Worm (Caenorhabditis elegans): ENCODE results near the gene pfas-1.
A peak's percentile ranks its signal among the peaks of the same experiment; 100 is the strongest.

- no peak for TF ChIP-seq snpc-4 (tag; optimal IDR thresholded peaks at IDR 0.05)
- TF ChIP-seq mab-5 (tag; optimal IDR thresholded peaks at IDR 0.05) = no peak
- TF ChIP-seq tbx-8 (GFP tag; optimal IDR thresholded peaks at IDR 0.05) = no peak
- no peak for TF ChIP-seq nhr-76 (tag; optimal IDR thresholded peaks at IDR 0.05)
- TF ChIP-seq nhr-28 (tag; optimal IDR thresholded peaks at IDR 0.05) = no peak
- no peak for TF ChIP-seq nhr-12 (tag; optimal IDR thresholded peaks at IDR 0.05)
- TF ChIP-seq drap-1 (GFP tag; optimal IDR thresholded peaks at IDR 0.05) = peak; percentile 50
- peak; percentile 3 for TF ChIP-seq ceh-39 (tag; optimal IDR thresholded peaks at IDR 0.05)
- peak; percentile 27 for TF ChIP-seq ham-2 (GFP tag; optimal IDR thresholded peaks at IDR 0.05)
- TF ChIP-seq lin-13 (tag; optimal IDR thresholded peaks at IDR 0.05) = peak; percentile 42
Observed at ce11 chrIII:4649363-4649768, 6.3 kb upstream of the pfas-1 start.

Data from whole organism, mixed stage, embryonic.